Fruit fly (Drosophila melanogaster) S2 (cell line): Measurements from ENCODE around the gene CG1317.

Source experiments
- CG8478 ChIP-seq: fragments of >200 bp; optimal IDR thresholded peaks from 2 replicates; lab custom pipeline; 2018
- CTCF ChIP-seq, 2 experiments: fragments of >200 bp; optimal IDR thresholded peaks; 2 replicates each; lab custom pipeline; 2018

- TF ChIP-seq CTCF (optimal IDR thresholded peaks at IDR 0.05; lab: Kevin White, UChicago) = peak; percentile 34 to 63
- TF ChIP-seq CG8478 (lab: Kevin White, UChicago) = no peak
These were observed 35.5 kb upstream of the CG1317 start for dm6 chr3L:2407271-2407670.
